Fruit fly (Drosophila melanogaster): Measurements from ENCODE around the gene CG32579.

- TF ChIP-seq CG8478 (optimal IDR thresholded peaks at IDR 0.05): no peak
- no peak for TF ChIP-seq CTCF (optimal IDR thresholded peaks at IDR 0.05)
These were observed 9.7 kb downstream of the CG32579 start for dm6 chrX:16332615-16333288.

Data from S2 (cell line).